Fruit fly (Drosophila melanogaster) whole organism, wandering third instar larva: Measurements from ENCODE around the gene DNaseII.

ENCODE experiments used
- CG32264 ChIP-seq: fragments of 200-800 bp; sonication (Bioruptor generic); optimal IDR thresholded peaks from 2 replicates; lab custom pipeline; 2016; ENCODE audit warnings: missing biosample characterization, missing genetic modification characterization
- Dfd ChIP-seq: fragments of >200 bp; optimal IDR thresholded peaks from 2 replicates; lab custom pipeline; 2017; ENCODE audit warnings: missing biosample characterization, missing genetic modification characterization
- HLH106 ChIP-seq: fragments of 200-800 bp; optimal IDR thresholded peaks from 3 replicates; lab custom pipeline; 2019; ENCODE audit warnings: missing biosample characterization, mild to moderate bottlenecking, missing genetic modification characterization, moderate library complexity
- Hr78 ChIP-seq: fragments of >200 bp; optimal IDR thresholded peaks from 2 replicates; lab custom pipeline; 2017; ENCODE audit warnings: missing biosample characterization, missing genetic modification characterization
- Myc ChIP-seq: fragments of >200 bp; optimal IDR thresholded peaks from 2 replicates; lab custom pipeline; 2017
- OdsH ChIP-seq: fragments of 200-800 bp; sonication (Bioruptor generic); optimal IDR thresholded peaks from 2 replicates; lab custom pipeline; 2016; ENCODE audit warnings: missing biosample characterization, mild to moderate bottlenecking, missing genetic modification characterization
- Rel ChIP-seq, 2 experiments: fragments of 200-800 bp; sonication (Bioruptor generic) in 1 of 2; optimal IDR thresholded peaks; 2 replicates in 1 of 2; 3 replicates in 1 of 2; lab custom pipeline; 2016 to 2019; ENCODE audit warnings: mild to moderate bottlenecking in 2 of 2, missing biosample characterization in 2 of 2, missing genetic modification characterization in 2 of 2, moderate library complexity in 1 of 2
- ey ChIP-seq: fragments of 200-800 bp; sonication (Bioruptor generic); optimal IDR thresholded peaks from 2 replicates; lab custom pipeline; 2016; ENCODE audit warnings: missing biosample characterization, missing genetic modification characterization
- h ChIP-seq: fragments of 200-800 bp; sonication (Bioruptor generic); optimal IDR thresholded peaks from 3 replicates; lab custom pipeline; 2016; ENCODE audit warnings: missing biosample characterization, mild to moderate bottlenecking, missing genetic modification characterization
- psq ChIP-seq: fragments of 200-800 bp; sonication (Bioruptor generic); optimal IDR thresholded peaks from 3 replicates; lab custom pipeline; 2017; ENCODE audit warnings: missing biosample characterization, mild to moderate bottlenecking, missing genetic modification characterization, moderate library complexity
- rgr ChIP-seq: fragments of 200-800 bp; sonication (Bioruptor generic); optimal IDR thresholded peaks from 3 replicates; lab custom pipeline; 2016; ENCODE audit warnings: missing biosample characterization, mild to moderate bottlenecking, missing genetic modification characterization
- tai ChIP-seq: sonication (Bioruptor generic); optimal IDR thresholded peaks from 2 replicates; lab custom pipeline; 2016; ENCODE audit warnings: missing biosample characterization, missing genetic modification characterization
- usp ChIP-seq: fragments of >200 bp; optimal IDR thresholded peaks from 2 replicates; lab custom pipeline; 2017; ENCODE audit warnings: missing biosample characterization, missing genetic modification characterization
- woc ChIP-seq: sonication (Bioruptor generic); optimal IDR thresholded peaks from 2 replicates; lab custom pipeline; 2016; ENCODE audit warnings: missing biosample characterization, mild to moderate bottlenecking, missing genetic modification characterization

- TF ChIP-seq h (no peak), Rel (GFP tag; optimal IDR thresholded peaks at IDR 0.05; lab: Kevin White, UChicago) (no peak), Rel (tag; optimal IDR thresholded peaks at IDR 0.05; lab: Kevin White, UChicago) (no peak), Hr78 (GFP tag; lab: Kevin White, UChicago) (no peak), ey (GFP tag; lab: Kevin White, UChicago) (no peak), psq (no peak), rgr (GFP tag; lab: Kevin White, UChicago) (no peak), CG32264 (no peak), tai (GFP tag; lab: Kevin White, UChicago) (no peak), usp (no peak), HLH106 (tag; lab: Kevin White, UChicago) (no peak), woc (GFP tag; lab: Kevin White, UChicago) (no peak), Dfd (GFP tag; lab: Kevin White, UChicago) (no peak), OdsH (GFP tag; lab: Kevin White, UChicago) (no peak), Myc (lab: Kevin White, UChicago) (no peak)
These were observed 4.2 kb downstream of the DNaseII start, which contains the start of gene CG7794 for dm6 chr3R:18023407-18023806.
